Fruit fly (Drosophila melanogaster) whole organism, wandering third instar larva: ENCODE measurements around the gene IscU.

Experiments
- CG32264 ChIP-seq: fragments of 200-800 bp; sonication (Bioruptor generic); optimal IDR thresholded peaks from 2 replicates; lab custom pipeline; 2016; ENCODE audit warnings: missing biosample characterization, missing genetic modification characterization
- CrebA ChIP-seq: fragments of 200-800 bp; sonication (Bioruptor generic); optimal IDR thresholded peaks from 2 replicates; lab custom pipeline; 2016; ENCODE audit warnings: missing biosample characterization, mild to moderate bottlenecking, missing genetic modification characterization, borderline replicate concordance
- Dfd ChIP-seq: fragments of >200 bp; optimal IDR thresholded peaks from 2 replicates; lab custom pipeline; 2017; ENCODE audit warnings: missing biosample characterization, missing genetic modification characterization
- Rel ChIP-seq, 2 experiments: fragments of 200-800 bp; sonication (Bioruptor generic) in 1 of 2; optimal IDR thresholded peaks; 2 replicates in 1 of 2; 3 replicates in 1 of 2; lab custom pipeline; 2016 to 2019; ENCODE audit warnings: mild to moderate bottlenecking in 2 of 2, missing biosample characterization in 2 of 2, missing genetic modification characterization in 2 of 2, moderate library complexity in 1 of 2
- Vsx2 ChIP-seq: fragments of 200-300, 225-300 bp; sonication (Bioruptor generic); optimal IDR thresholded peaks from 2 replicates; lab custom pipeline; 2018; ENCODE audit warnings: missing biosample characterization, missing genetic modification characterization; ENCODE audit not compliant: partially characterized antibody
- brk ChIP-seq: fragments of 200-800 bp; sonication (Bioruptor generic); optimal IDR thresholded peaks from 2 replicates; lab custom pipeline; 2016; ENCODE audit warnings: missing biosample characterization, mild to moderate bottlenecking, missing genetic modification characterization
- ey ChIP-seq: fragments of 200-800 bp; sonication (Bioruptor generic); optimal IDR thresholded peaks from 2 replicates; lab custom pipeline; 2016; ENCODE audit warnings: missing biosample characterization, missing genetic modification characterization
- usp ChIP-seq: fragments of >200 bp; optimal IDR thresholded peaks from 2 replicates; lab custom pipeline; 2017; ENCODE audit warnings: missing biosample characterization, missing genetic modification characterization

DNA sequence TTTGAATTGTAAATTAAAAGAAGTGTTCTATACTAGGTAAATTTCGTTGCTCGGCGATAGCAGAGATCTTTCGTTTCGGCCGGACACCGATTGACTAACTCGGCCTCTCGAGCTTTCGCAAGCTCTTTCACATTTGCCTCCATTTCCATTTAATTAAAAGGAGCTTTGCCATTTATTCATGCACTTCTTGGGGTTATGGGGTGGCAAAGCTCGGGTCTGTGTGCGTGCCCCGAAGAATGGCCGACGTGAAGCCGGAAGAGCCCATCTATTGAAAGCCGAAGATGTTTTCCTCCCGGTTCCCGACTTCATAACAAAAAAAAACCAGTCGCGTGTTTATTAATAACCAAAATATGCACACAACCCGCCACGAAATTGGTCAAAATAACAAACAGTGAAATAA is 24.1 kb downstream of the IscU start:
- no peak for TF ChIP-seq brk
- TF ChIP-seq CG32264, result no peak
- TF ChIP-seq usp (GFP tag; lab: Kevin White, UChicago), result no peak
- no peak for TF ChIP-seq Dfd (GFP tag; lab: Kevin White, UChicago)
- no peak for TF ChIP-seq CrebA
- no peak for TF ChIP-seq Rel (GFP tag; optimal IDR thresholded peaks at IDR 0.05; lab: Kevin White, UChicago)
- no peak for TF ChIP-seq Rel (tag; optimal IDR thresholded peaks at IDR 0.05; lab: Kevin White, UChicago)
- no peak for TF ChIP-seq ey (GFP tag; lab: Kevin White, UChicago)
- no peak for TF ChIP-seq Vsx2 (GFP tag; lab: Kevin White, UChicago)
